Fruit fly (Drosophila melanogaster): ENCODE data around the gene wor.

Gene wor

DNA sequence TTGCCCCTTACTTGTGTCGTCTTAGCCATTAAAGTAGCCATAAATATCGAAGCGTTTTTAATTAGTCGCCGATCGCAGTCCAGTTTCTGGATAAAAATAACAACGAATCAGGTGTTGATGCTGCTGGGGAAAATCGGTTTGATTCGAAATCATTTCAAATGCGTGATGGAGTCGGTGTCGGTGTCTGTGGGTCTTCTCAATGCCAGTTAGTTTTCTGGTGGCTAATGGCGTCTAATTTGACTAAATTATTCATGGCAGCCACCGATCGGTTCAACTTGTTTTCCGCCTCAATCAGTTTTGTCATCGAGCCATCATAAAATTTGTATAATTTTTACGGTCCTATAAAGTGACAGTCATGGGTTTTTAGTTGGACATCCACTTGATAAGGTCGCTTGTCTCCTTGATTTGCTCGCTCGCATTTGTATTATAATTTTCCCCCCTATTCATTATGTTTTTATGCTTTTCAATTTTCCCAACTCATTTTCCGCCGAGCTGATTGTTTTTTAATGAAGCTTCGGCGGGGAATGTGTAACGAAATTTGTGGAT is 25.0 kb downstream of the wor start:
- no peak for TF ChIP-seq CG7839 (tag; optimal IDR thresholded peaks at IDR 0.05)
- no peak for TF ChIP-seq CHES-1-like (GFP tag; optimal IDR thresholded peaks at IDR 0.05)
- TF ChIP-seq CG17328 (GFP tag; IDR thresholded peaks at IDR 0.05), result no peak
- no peak for TF ChIP-seq CG3995 (GFP tag; optimal IDR thresholded peaks at IDR 0.05)
- no peak for TF ChIP-seq sima (GFP tag; optimal IDR thresholded peaks at IDR 0.05)
- TF ChIP-seq CG14014 (GFP tag; IDR thresholded peaks at IDR 0.05), result no peak
- no peak for TF ChIP-seq gce (GFP tag; IDR thresholded peaks at IDR 0.05)
- no peak for TF ChIP-seq CG12155 (GFP tag; optimal IDR thresholded peaks at IDR 0.05)
- peak; percentile 21 for TF ChIP-seq sd (tag; optimal IDR thresholded peaks at IDR 0.05)
- TF ChIP-seq gsb-n (tag; optimal IDR thresholded peaks at IDR 0.05), result peak; percentile 29
- no peak for TF ChIP-seq CG3847 (GFP tag; IDR thresholded peaks at IDR 0.05)
- TF ChIP-seq CG6654 (GFP tag; optimal IDR thresholded peaks at IDR 0.05), result no peak
- TF ChIP-seq CG34422 (GFP tag; IDR thresholded peaks at IDR 0.05), result no peak
- TF ChIP-seq CG3838 (GFP tag; optimal IDR thresholded peaks at IDR 0.05), result no peak
- no peak for TF ChIP-seq CG8281 (tag; optimal IDR thresholded peaks at IDR 0.05)
- no peak for TF ChIP-seq CG15073 (GFP tag; optimal IDR thresholded peaks at IDR 0.05)
- no peak for TF ChIP-seq gt (GFP tag; IDR thresholded peaks at IDR 0.05)
- TF ChIP-seq jing (GFP tag; optimal IDR thresholded peaks at IDR 0.05), result no peak
- no peak for TF ChIP-seq maf-S (GFP tag; optimal IDR thresholded peaks at IDR 0.05)
- TF ChIP-seq CG18476 (GFP tag; optimal IDR thresholded peaks at IDR 0.05), result no peak
- TF ChIP-seq jigr1 (GFP tag; IDR thresholded peaks at IDR 0.05), result no peak
- TF ChIP-seq CG12219 (GFP tag; optimal IDR thresholded peaks at IDR 0.05), result no peak
- TF ChIP-seq PHDP (tag; optimal IDR thresholded peaks at IDR 0.05), result no peak
- no peak for TF ChIP-seq odd (GFP tag; optimal IDR thresholded peaks at IDR 0.05)
- no peak for TF ChIP-seq phol (tag; optimal IDR thresholded peaks at IDR 0.05)
- TF ChIP-seq D19A (tag; optimal IDR thresholded peaks at IDR 0.05), result no peak
- TF ChIP-seq CG6683 (GFP tag; optimal IDR thresholded peaks at IDR 0.05), result no peak
- no peak for TF ChIP-seq C15 (GFP tag; IDR thresholded peaks at IDR 0.05)
- TF ChIP-seq CG9876 (GFP tag; optimal IDR thresholded peaks at IDR 0.05), result no peak
- TF ChIP-seq bbx (GFP tag; IDR thresholded peaks at IDR 0.05; ENCODE audit: partially characterized antibody), result no peak
- peak; percentile 85 for TF ChIP-seq vvl (GFP tag; IDR thresholded peaks at IDR 0.05)
- no peak for TF ChIP-seq pum (GFP tag; optimal IDR thresholded peaks at IDR 0.05)
- no peak for TF ChIP-seq CG18262 (tag; optimal IDR thresholded peaks at IDR 0.05)
- TF ChIP-seq CG11560 (tag; IDR thresholded peaks at IDR 0.05), result no peak
- no peak for TF ChIP-seq NfI (GFP tag; optimal IDR thresholded peaks at IDR 0.05)
- TF ChIP-seq vnd (GFP tag; IDR thresholded peaks at IDR 0.05; ENCODE audit: partially characterized antibody), result no peak
- TF ChIP-seq fd102C (GFP tag; optimal IDR thresholded peaks at IDR 0.05), result no peak
- TF ChIP-seq Dp (GFP tag; optimal IDR thresholded peaks at IDR 0.05), result no peak
- TF ChIP-seq luna (GFP tag; optimal IDR thresholded peaks at IDR 0.05), result no peak
- peak; percentile 9 for TF ChIP-seq Med (GFP tag)
- TF ChIP-seq ato (GFP tag; IDR thresholded peaks at IDR 0.05; ENCODE audit: partially characterized antibody), result no peak
- no peak for TF ChIP-seq grau (tag; optimal IDR thresholded peaks at IDR 0.05)
- no peak for TF ChIP-seq CG6813 (GFP tag; optimal IDR thresholded peaks at IDR 0.05)
- TF ChIP-seq usp (GFP tag; optimal IDR thresholded peaks at IDR 0.05), result no peak
- TF ChIP-seq CG12236 (GFP tag; optimal IDR thresholded peaks at IDR 0.05), result no peak
- TF ChIP-seq Awh (GFP tag; IDR thresholded peaks at IDR 0.05), result peak; percentile 84
- TF ChIP-seq chinmo (GFP tag; IDR thresholded peaks at IDR 0.05; ENCODE audit: partially characterized antibody), result 0 out of 4 replicates have a peak, but pooled peaks have one; percentile 47
- no peak for TF ChIP-seq CG12744 (GFP tag; optimal IDR thresholded peaks at IDR 0.05)
- TF ChIP-seq CG17912 (GFP tag; optimal IDR thresholded peaks at IDR 0.05), result no peak
- TF ChIP-seq kni (GFP tag; optimal IDR thresholded peaks at IDR 0.05), result peak; percentile 44
- TF ChIP-seq disco-r (GFP tag; optimal IDR thresholded peaks at IDR 0.05), result no peak

All from whole organism, embryonic.